Fruit fly (Drosophila melanogaster) whole organism, embryonic: ENCODE measurements around the gene CG14694.

ENCODE experiments used
- BtbVII ChIP-seq: fragments of 200-800 bp; sonication (Bioruptor generic); optimal IDR thresholded peaks from 3 replicates; lab custom pipeline; 2017; ENCODE audit warnings: missing biosample characterization, mild to moderate bottlenecking, missing genetic modification characterization
- Bteb2 ChIP-seq: fragments of 200-800 bp; sonication (Bioruptor generic); optimal IDR thresholded peaks from 2 replicates; lab custom pipeline; 2016; ENCODE audit warnings: missing biosample characterization, missing genetic modification characterization
- CG10147 ChIP-seq: fragments of 200-800 bp; sonication (Bioruptor generic); optimal IDR thresholded peaks from 2 replicates; lab custom pipeline; 2019; ENCODE audit warnings: missing biosample characterization, mild to moderate bottlenecking, missing genetic modification characterization, moderate library complexity
- CG10543 ChIP-seq: fragments of 200-800 bp; sonication (Bioruptor generic); optimal IDR thresholded peaks from 3 replicates; lab custom pipeline; 2017; ENCODE audit warnings: missing biosample characterization, mild to moderate bottlenecking, missing genetic modification characterization, moderate library complexity
- CG10654 ChIP-seq: fragments of 200-800 bp; sonication (Bioruptor generic); optimal IDR thresholded peaks from 2 replicates; lab custom pipeline; 2016; ENCODE audit warnings: missing biosample characterization, missing genetic modification characterization
- CG10959 ChIP-seq: fragments of 200-800 bp; sonication (Bioruptor generic); IDR thresholded peaks from 2 replicates; pipeline ENCODE4 v1.3.6; 2022; ENCODE audit warnings: missing biosample characterization, missing genetic modification characterization
- CG12155 ChIP-seq: fragments of 200-800 bp; sonication (Bioruptor generic); optimal IDR thresholded peaks from 3 replicates; lab custom pipeline; 2016; ENCODE audit warnings: missing biosample characterization, missing genetic modification characterization
- CG12391 ChIP-seq: fragments of 200-800 bp; sonication (Bioruptor generic); optimal IDR thresholded peaks from 3 replicates; lab custom pipeline; 2018; ENCODE audit warnings: missing biosample characterization, mild to moderate bottlenecking, missing genetic modification characterization, moderate library complexity
- CG13424 ChIP-seq: fragments of 200-800 bp; sonication (Bioruptor generic); optimal IDR thresholded peaks from 2 replicates; lab custom pipeline; 2019; ENCODE audit warnings: missing biosample characterization, mild to moderate bottlenecking, missing genetic modification characterization, moderate library complexity
- CG13624 ChIP-seq: fragments of 200-800 bp; sonication (Bioruptor generic); optimal IDR thresholded peaks from 2 replicates; lab custom pipeline; 2016; ENCODE audit warnings: missing biosample characterization, missing genetic modification characterization
- CG17568 ChIP-seq: fragments of 200-800 bp; sonication (Bioruptor generic); optimal IDR thresholded peaks from 2 replicates; lab custom pipeline; 2018; ENCODE audit warnings: missing biosample characterization, mild to moderate bottlenecking, missing genetic modification characterization, moderate library complexity
- CG1792 ChIP-seq: fragments of 200-800 bp; sonication (Bioruptor generic); optimal IDR thresholded peaks from 2 replicates; lab custom pipeline; 2016; ENCODE audit warnings: missing biosample characterization, missing genetic modification characterization
- CG2875 ChIP-seq: fragments of 200-800 bp; sonication (Bioruptor generic); optimal IDR thresholded peaks from 2 replicates; lab custom pipeline; 2017; ENCODE audit warnings: missing biosample characterization, mild to moderate bottlenecking, missing genetic modification characterization, missing genetic modification reagents
- CG30403 ChIP-seq: fragments of 200-800 bp; sonication (Bioruptor generic); optimal IDR thresholded peaks from 3 replicates; lab custom pipeline; 2016; ENCODE audit warnings: missing biosample characterization, missing genetic modification characterization
- CG30431 ChIP-seq: fragments of 200-800 bp; sonication (Bioruptor generic); optimal IDR thresholded peaks from 2 replicates; lab custom pipeline; 2017; ENCODE audit warnings: missing biosample characterization, missing genetic modification characterization
- CG32772 ChIP-seq: fragments of 200-800 bp; sonication (Bioruptor generic); IDR thresholded peaks from 2 replicates; pipeline ENCODE4 v1.3.6; 2022; ENCODE audit warnings: missing biosample characterization, missing genetic modification characterization
- CG3726 ChIP-seq: fragments of 200-800 bp; sonication (Bioruptor generic); IDR thresholded peaks from 3 replicates; pipeline ENCODE4, ENCODE4 v1.3.6; 2022; ENCODE audit warnings: missing biosample characterization, missing genetic modification characterization
- CG3847 ChIP-seq: fragments of 200-800 bp; sonication (Bioruptor generic); IDR thresholded peaks from 2 replicates; pipeline ENCODE4 v1.3.6; 2022; ENCODE audit warnings: missing biosample characterization, missing genetic modification characterization
- CG6791 ChIP-seq: fragments of 200-800 bp; sonication (Bioruptor generic); IDR thresholded peaks from 3 replicates; pipeline ENCODE4 v1.3.6; 2022; ENCODE audit warnings: missing biosample characterization, missing genetic modification characterization; ENCODE audit not compliant: partially characterized antibody
- CG7839 ChIP-seq: fragments of 200-800 bp; sonication (Bioruptor generic); optimal IDR thresholded peaks from 3 replicates; lab custom pipeline; 2018; ENCODE audit warnings: missing biosample characterization, mild to moderate bottlenecking, missing genetic modification characterization, moderate library complexity
- CG8765 ChIP-seq: fragments of 200-800 bp; sonication (Bioruptor generic); IDR thresholded peaks from 2 replicates; pipeline ENCODE4 v1.3.6; 2022; ENCODE audit warnings: missing biosample characterization, missing genetic modification characterization
- CG9727 ChIP-seq: fragments of 200-800 bp; sonication (Bioruptor generic); optimal IDR thresholded peaks from 3 replicates; lab custom pipeline; 2017; ENCODE audit warnings: missing biosample characterization, mild to moderate bottlenecking, missing genetic modification characterization
- CG9932 ChIP-seq: fragments of 200-800 bp; sonication (Bioruptor generic); IDR thresholded peaks from 2 replicates; pipeline ENCODE4 v1.3.6; 2022; ENCODE audit warnings: missing biosample characterization, missing genetic modification characterization
- CHES-1-like ChIP-seq: fragments of 200-800 bp; sonication (Bioruptor generic); optimal IDR thresholded peaks from 2 replicates; lab custom pipeline; 2016; ENCODE audit warnings: missing biosample characterization, missing genetic modification characterization
- Doc3 ChIP-seq: fragments of 200-800 bp; sonication (Bioruptor generic); IDR thresholded peaks from 3 replicates; pipeline ENCODE4 v1.3.6; 2022; ENCODE audit warnings: missing biosample characterization, missing genetic modification characterization; ENCODE audit not compliant: partially characterized antibody
- Eip74EF ChIP-seq, 2 experiments: fragments of 200-800 bp in 1 of 2; fragments of >200 bp in 1 of 2; sonication (Bioruptor generic) in 1 of 2; optimal IDR thresholded peaks; 2 replicates each; lab custom pipeline; 2017 to 2019; ENCODE audit warnings: missing biosample characterization in 2 of 2, missing genetic modification characterization in 2 of 2, mild to moderate bottlenecking in 1 of 2, moderate library complexity in 1 of 2
- Fer1 ChIP-seq: fragments of 200-800 bp; sonication (Bioruptor generic); optimal IDR thresholded peaks from 2 replicates; lab custom pipeline; 2017; ENCODE audit warnings: missing biosample characterization, mild to moderate bottlenecking, missing genetic modification characterization
- Fer2 ChIP-seq: fragments of 200-800 bp; sonication (Bioruptor generic); optimal IDR thresholded peaks from 2 replicates; lab custom pipeline; 2018; ENCODE audit warnings: missing biosample characterization, mild to moderate bottlenecking, missing genetic modification characterization, moderate library complexity
- HLH54F ChIP-seq: fragments of 200-800 bp; sonication (Bioruptor generic); optimal IDR thresholded peaks from 3 replicates; lab custom pipeline; 2016; ENCODE audit warnings: missing biosample characterization, missing genetic modification characterization
- Neu2 ChIP-seq: fragments of 200-800 bp; sonication (Bioruptor generic); optimal IDR thresholded peaks from 3 replicates; lab custom pipeline; 2016; ENCODE audit warnings: missing biosample characterization, missing genetic modification characterization, borderline replicate concordance
- Nf-YC ChIP-seq: fragments of 200-800 bp; optimal IDR thresholded peaks from 3 replicates; lab custom pipeline; 2019; ENCODE audit warnings: missing biosample characterization, mild to moderate bottlenecking, missing genetic modification characterization, moderate library complexity
- Oaz ChIP-seq: fragments of 200-800 bp; sonication (Bioruptor generic); IDR thresholded peaks from 2 replicates; pipeline ENCODE4 v1.3.6; 2022; ENCODE audit warnings: missing biosample characterization, missing genetic modification characterization
- Poxn ChIP-seq: fragments of 200-800 bp; sonication (Bioruptor generic); IDR thresholded peaks from 2 replicates; pipeline ENCODE4 v1.3.6; 2022; ENCODE audit warnings: missing biosample characterization, missing genetic modification characterization
- Sin3A ChIP-seq: fragments of >200 bp; optimal IDR thresholded peaks from 2 replicates; lab custom pipeline; 2018
- Xrp1 ChIP-seq: fragments of 200-800 bp; sonication (Bioruptor generic); IDR thresholded peaks from 2 replicates; pipeline ENCODE4 v1.3.6; 2022; ENCODE audit warnings: missing biosample characterization, missing genetic modification characterization
- ac ChIP-seq: fragments of 200-800 bp; sonication (Bioruptor generic); optimal IDR thresholded peaks from 3 replicates; lab custom pipeline; 2017; ENCODE audit warnings: missing biosample characterization, mild to moderate bottlenecking, missing genetic modification characterization
- cwo ChIP-seq: fragments of 200-800 bp; sonication (Bioruptor generic); optimal IDR thresholded peaks from 3 replicates; lab custom pipeline; 2017; ENCODE audit warnings: missing biosample characterization, missing genetic modification characterization, mild to moderate bottlenecking, moderate library complexity, missing genetic modification reagents
- dysf ChIP-seq: fragments of 200-800 bp; sonication (Bioruptor generic); IDR thresholded peaks from 3 replicates; pipeline ENCODE4 v1.3.6; 2022; ENCODE audit warnings: missing biosample characterization, missing genetic modification characterization
- fd96Cb ChIP-seq: fragments of 200-800 bp; sonication (Bioruptor generic); optimal IDR thresholded peaks from 2 replicates; lab custom pipeline; 2018; ENCODE audit warnings: missing biosample characterization, mild to moderate bottlenecking, missing genetic modification characterization, moderate library complexity
- gem ChIP-seq: fragments of 200-800 bp; sonication (Bioruptor generic); optimal IDR thresholded peaks from 2 replicates; lab custom pipeline; 2019; ENCODE audit warnings: missing biosample characterization, mild to moderate bottlenecking, missing genetic modification characterization, moderate library complexity
- her ChIP-seq: fragments of 200-800 bp; sonication (Bioruptor generic); optimal IDR thresholded peaks from 2 replicates; lab custom pipeline; 2016; ENCODE audit warnings: missing biosample characterization, missing genetic modification characterization
- mirr ChIP-seq: fragments of 200-800 bp; sonication (Bioruptor generic); optimal IDR thresholded peaks from 3 replicates; lab custom pipeline; 2018; ENCODE audit warnings: missing biosample characterization, mild to moderate bottlenecking, missing genetic modification characterization
- nmo ChIP-seq: fragments of 200-800 bp; sonication (Bioruptor generic); optimal IDR thresholded peaks from 2 replicates; lab custom pipeline; 2018; ENCODE audit warnings: missing biosample characterization, mild to moderate bottlenecking, missing genetic modification characterization, moderate library complexity
- phol ChIP-seq: fragments of 200-800 bp; sonication (Bioruptor generic); optimal IDR thresholded peaks from 3 replicates; lab custom pipeline; 2018; ENCODE audit warnings: missing biosample characterization, mild to moderate bottlenecking, missing genetic modification characterization, moderate library complexity
- schlank ChIP-seq: fragments of 200-800 bp; sonication (Bioruptor generic); optimal IDR thresholded peaks from 2 replicates; lab custom pipeline; 2018; ENCODE audit warnings: missing biosample characterization, mild to moderate bottlenecking, missing genetic modification characterization
- sd ChIP-seq: fragments of 200-800 bp; sonication (Bioruptor generic); optimal IDR thresholded peaks from 3 replicates; lab custom pipeline; 2018; ENCODE audit warnings: missing biosample characterization, mild to moderate bottlenecking, missing genetic modification characterization, moderate library complexity
- slbo ChIP-seq: fragments of 200-800 bp; sonication (Bioruptor generic); IDR thresholded peaks from 2 replicates; pipeline ENCODE4 v1.3.6; 2022; ENCODE audit warnings: missing biosample characterization, missing genetic modification characterization
- tgo ChIP-seq: fragments of 200-800 bp; sonication (Bioruptor generic); IDR thresholded peaks from 3 replicates; pipeline ENCODE4 v1.3.6; 2022; ENCODE audit warnings: missing biosample characterization, missing genetic modification characterization

CG14694 gene

dm6 chr3R:10875515-10876434, 16.2 kb upstream of the CG14694 start, which contains the start of gene Sodh2 (continued):
- TF ChIP-seq CG17568 (GFP tag; lab: Kevin White, UChicago): peak; percentile 86
- peak; percentile 85 for TF ChIP-seq gem (tag; lab: Kevin White, UChicago)
- peak; percentile 61 for TF ChIP-seq CG30403 (GFP tag; lab: Kevin White, UChicago)
- TF ChIP-seq Fer2: peak; percentile 31
- TF ChIP-seq CG1792 (GFP tag; lab: Kevin White, UChicago): peak; percentile 68
- peak; percentile 77 for TF ChIP-seq CG7839 (tag; lab: Kevin White, UChicago)
- no peak for TF ChIP-seq CG30431 (GFP tag; lab: Kevin White, UChicago)
- TF ChIP-seq Poxn (GFP tag; lab: Robert Waterston, UW): peak; percentile 72
- 0 out of 2 replicates have a peak, but pooled peaks have one; percentile 25 for TF ChIP-seq Oaz (GFP tag; lab: Robert Waterston, UW)
- peak; percentile 59 for TF ChIP-seq CG12155
- TF ChIP-seq mirr (GFP tag; lab: Kevin White, UChicago): peak; percentile 72
- TF ChIP-seq dysf: peak; percentile 79
- no peak for TF ChIP-seq CG10959
- TF ChIP-seq nmo (GFP tag; lab: Kevin White, UChicago): peak; percentile 61
- TF ChIP-seq CG9932 (GFP tag; lab: Robert Waterston, UW): peak; percentile 86
- peak; percentile 77 for TF ChIP-seq CG9727
- TF ChIP-seq Nf-YC (tag; lab: Kevin White, UChicago): peak; percentile 64
- peak; percentile 64 for TF ChIP-seq sd
- peak; percentile 47 for TF ChIP-seq CG3847 (GFP tag; lab: Robert Waterston, UW)
- TF ChIP-seq Xrp1 (GFP tag; lab: Robert Waterston, UW): peak; percentile 54
- TF ChIP-seq Neu2 (GFP tag; lab: Kevin White, UChicago): no peak
- TF ChIP-seq CG32772 (GFP tag; lab: Robert Waterston, UW): peak; percentile 73
- peak; percentile 73 for TF ChIP-seq her (GFP tag; lab: Kevin White, UChicago)
- peak; percentile 93 for TF ChIP-seq BtbVII
- peak; percentile 79; the same call in 1 of the 2 replicates for TF ChIP-seq CG8765 (GFP tag; lab: Robert Waterston, UW)
- peak; percentile 59 for TF ChIP-seq phol
- TF ChIP-seq CG13424 (tag; lab: Kevin White, UChicago): peak; percentile 76
- TF ChIP-seq CG13624: peak; percentile 37
- TF ChIP-seq slbo: peak; percentile 84
- TF ChIP-seq fd96Cb (tag; lab: Kevin White, UChicago): peak; percentile 39
- TF ChIP-seq CG10147 (GFP tag; lab: Kevin White, UChicago): peak; percentile 74
- TF ChIP-seq Eip74EF (GFP tag; optimal IDR thresholded peaks at IDR 0.05; lab: Kevin White, UChicago): peak in 1 of 2 experiments; percentile 81
- peak; percentile 77 for TF ChIP-seq CG12391 (tag; lab: Kevin White, UChicago)
- TF ChIP-seq Doc3 (GFP tag; lab: Robert Waterston, UW): no peak
- no peak for TF ChIP-seq CG6791 (GFP tag; lab: Robert Waterston, UW)
- peak; percentile 66 for TF ChIP-seq HLH54F (GFP tag; lab: Kevin White, UChicago)
- no peak for TF ChIP-seq Sin3A
- TF ChIP-seq CG3726 (GFP tag; lab: Robert Waterston, UW): peak; percentile 66; the same call in 1 of the 3 replicates
- peak; percentile 2 for TF ChIP-seq ac (GFP tag; lab: Kevin White, UChicago)
- peak; percentile 54; the same call in 1 of the 3 replicates for TF ChIP-seq tgo (GFP tag; lab: Robert Waterston, UW)
- peak; percentile 87 for TF ChIP-seq cwo (GFP tag; lab: Kevin White, UChicago)
- peak; percentile 71 for TF ChIP-seq CHES-1-like
- peak; percentile 86 for TF ChIP-seq schlank (tag; lab: Kevin White, UChicago)
- peak; percentile 64 for TF ChIP-seq Bteb2 (GFP tag; lab: Kevin White, UChicago)
- TF ChIP-seq CG2875 (GFP tag; lab: Kevin White, UChicago): peak; percentile 63
- peak; percentile 47 for TF ChIP-seq CG10654 (GFP tag; lab: Kevin White, UChicago)
- peak; percentile 92 for TF ChIP-seq Fer1 (GFP tag; lab: Kevin White, UChicago)
- peak; percentile 93 for TF ChIP-seq CG10543 (GFP tag; lab: Kevin White, UChicago)
